Fruit fly (Drosophila melanogaster) whole organism: ENCODE measurements around the gene CG6654.

Experiments
- CG8478 ChIP-seq: fragments of >200 bp; optimal IDR thresholded peaks from 2 replicates; lab custom pipeline; 2018; ENCODE audit warnings: inconsistent platforms
- EcR ChIP-seq, 2 experiments: fragments of >200 bp; optimal IDR thresholded peaks; 2 replicates each; lab custom pipeline; 2017; ENCODE audit warnings: missing biosample characterization in 2 of 2, missing genetic modification characterization in 2 of 2, missing genetic modification reagents in 2 of 2
- pan ChIP-seq: fragments of >200 bp; optimal IDR thresholded peaks from 2 replicates; lab custom pipeline; 2017
- psq ChIP-seq: fragments of >200 bp; optimal IDR thresholded peaks from 2 replicates; lab custom pipeline; 2017

DNA sequence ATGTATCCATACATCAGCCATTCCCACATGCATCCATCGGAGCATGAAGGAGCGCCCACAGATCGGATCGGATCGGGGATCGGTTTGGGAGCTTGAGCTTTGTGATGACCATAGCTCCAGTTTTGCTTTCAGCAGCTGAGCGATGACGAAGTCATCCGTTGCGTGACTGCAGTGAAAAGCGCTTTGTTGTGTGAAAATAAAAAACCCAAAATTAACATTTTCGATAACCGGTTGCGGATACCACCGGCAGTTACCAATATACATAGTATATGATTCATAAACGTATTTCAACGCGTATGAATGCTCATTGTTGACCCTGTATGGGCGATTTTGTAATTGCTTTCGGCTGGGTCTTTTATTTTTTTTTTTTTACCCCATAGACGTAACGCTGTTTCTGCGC, 8.2 kb downstream of the CG6654 start:
- TF ChIP-seq CG8478 (lab: Kevin White, UChicago) (no peak), EcR (GFP tag; optimal IDR thresholded peaks at IDR 0.05; lab: Kevin White, UChicago) (no peak), psq (lab: Kevin White, UChicago) (no peak), pan (lab: Kevin White, UChicago) (no peak)
